Fruit fly (Drosophila melanogaster) whole organism, embryonic: ENCODE measurements around the gene CG15019.

Experiments
- CG13424 ChIP-seq: fragments of 200-800 bp; sonication (Bioruptor generic); optimal IDR thresholded peaks from 2 replicates; lab custom pipeline; 2019; ENCODE audit warnings: missing biosample characterization, mild to moderate bottlenecking, missing genetic modification characterization, moderate library complexity
- CG15269 ChIP-seq: fragments of 200-800 bp; sonication (Bioruptor generic); optimal IDR thresholded peaks from 2 replicates; lab custom pipeline; 2018; ENCODE audit warnings: missing biosample characterization, mild to moderate bottlenecking, missing genetic modification characterization, moderate library complexity
- CG17186 ChIP-seq: fragments of 200-800 bp; sonication (Bioruptor generic); optimal IDR thresholded peaks from 3 replicates; lab custom pipeline; 2017; ENCODE audit warnings: missing biosample characterization, missing genetic modification reagents, missing genetic modification characterization
- CG3995 ChIP-seq: fragments of 200-800 bp; sonication (Bioruptor generic); optimal IDR thresholded peaks from 3 replicates; lab custom pipeline; 2016; ENCODE audit warnings: missing biosample characterization, missing genetic modification characterization
- CG8478 ChIP-seq: fragments of >200 bp; optimal IDR thresholded peaks from 2 replicates; lab custom pipeline; 2018
- CG8765 ChIP-seq: fragments of 200-800 bp; sonication (Bioruptor generic); IDR thresholded peaks from 2 replicates; pipeline ENCODE4 v1.3.6; 2022; ENCODE audit warnings: missing biosample characterization, missing genetic modification characterization
- fd96Cb ChIP-seq: fragments of 200-800 bp; sonication (Bioruptor generic); optimal IDR thresholded peaks from 2 replicates; lab custom pipeline; 2018; ENCODE audit warnings: missing biosample characterization, mild to moderate bottlenecking, missing genetic modification characterization, moderate library complexity
- grau ChIP-seq: fragments of 200-800 bp; optimal IDR thresholded peaks from 3 replicates; lab custom pipeline; 2019; ENCODE audit warnings: missing biosample characterization, mild to moderate bottlenecking, missing genetic modification characterization, moderate library complexity
- pho ChIP-seq: fragments of 200-800 bp; sonication (Bioruptor generic); optimal IDR thresholded peaks from 2 replicates; lab custom pipeline; 2016; ENCODE audit warnings: missing biosample characterization, missing genetic modification characterization
- wdn ChIP-seq: fragments of 200-800 bp; sonication (Bioruptor generic); IDR thresholded peaks from 2 replicates; pipeline ENCODE4 v1.3.6; 2022; ENCODE audit warnings: missing biosample characterization, missing genetic modification characterization
- zen2 ChIP-seq: fragments of 200-800 bp; sonication (Bioruptor generic); IDR thresholded peaks from 3 replicates; pipeline ENCODE4 v1.3.6; 2022; ENCODE audit warnings: missing biosample characterization, missing genetic modification characterization; ENCODE audit not compliant: partially characterized antibody

DNA sequence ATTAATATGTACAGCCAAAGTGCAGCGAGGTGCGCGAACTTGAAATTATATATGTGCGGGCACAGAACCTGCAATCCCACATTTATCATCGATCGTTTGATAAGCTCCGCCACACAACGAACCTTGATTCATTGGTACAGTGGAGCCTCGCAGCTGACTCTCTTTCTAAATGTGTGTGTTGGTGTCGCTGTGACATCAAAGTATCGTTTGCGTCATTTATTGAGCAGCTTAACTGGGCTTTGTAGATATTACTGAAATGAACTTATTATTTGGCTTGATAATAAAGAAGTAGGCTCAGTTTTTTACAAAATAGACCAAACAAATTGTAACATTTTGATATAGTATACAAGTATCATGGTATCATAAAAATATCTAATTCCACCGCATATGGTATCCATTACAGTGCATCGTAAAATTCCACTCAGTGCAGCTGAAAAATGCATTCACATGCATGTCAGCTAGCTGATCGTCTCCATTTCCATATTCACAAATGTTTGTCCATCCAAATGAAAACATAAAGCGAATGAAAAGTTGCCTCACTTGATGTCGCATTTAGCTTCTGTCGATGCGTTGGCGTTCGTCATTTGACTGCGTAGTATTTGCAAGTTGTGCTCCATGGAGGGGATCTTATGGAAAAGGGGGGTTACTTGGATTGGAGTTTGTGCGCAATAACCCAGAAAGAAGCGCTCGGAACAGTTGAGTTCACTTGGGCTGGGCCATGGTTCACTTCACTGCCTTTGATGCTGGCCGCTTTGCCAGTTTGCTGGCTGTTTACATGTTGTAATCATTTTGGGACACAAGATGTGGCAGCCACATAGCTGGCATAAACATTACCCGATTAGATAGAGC, 5.4 kb upstream of the CG15019 start:
- no peak for TF ChIP-seq CG13424 (tag; lab: Kevin White, UChicago)
- no peak for TF ChIP-seq zen2 (GFP tag; lab: Robert Waterston, UW)
- TF ChIP-seq CG17186 (GFP tag; lab: Kevin White, UChicago): no peak
- TF ChIP-seq CG8765 (GFP tag; lab: Robert Waterston, UW): no peak
- TF ChIP-seq grau (tag; lab: Kevin White, UChicago): peak; percentile 87
- TF ChIP-seq CG3995 (GFP tag; lab: Kevin White, UChicago): no peak
- TF ChIP-seq CG8478: no peak
- no peak for TF ChIP-seq CG15269 (tag; lab: Kevin White, UChicago)
- TF ChIP-seq wdn (GFP tag; lab: Robert Waterston, UW): no peak
- TF ChIP-seq pho (GFP tag; lab: Kevin White, UChicago): no peak
- no peak for TF ChIP-seq fd96Cb
